Worm (Caenorhabditis elegans) whole organism, young adult: ENCODE data around the gene ceh-28.

Source experiments
- B0035.1 ChIP-seq: sonication (generic microtip); optimal IDR thresholded peaks from 2 replicates; lab custom pipeline; 2016; ENCODE audit warnings: missing genetic modification characterization, mild to moderate bottlenecking, missing compliant biosample characterization, missing genotype, missing genetic modification reagents
- T26A5.8 ChIP-seq: sonication (generic microtip); optimal IDR thresholded peaks from 2 replicates; lab custom pipeline; 2016; ENCODE audit warnings: missing genetic modification characterization, missing compliant biosample characterization
- Y95B8A.8 ChIP-seq: fragments of 200-800 bp; sonication (Bioruptor generic); IDR thresholded peaks from 2 replicates; pipeline ENCODE4 v1.3.6; 2022; ENCODE audit warnings: missing genetic modification reagents, missing genetic modification characterization, missing compliant biosample characterization
- ceh-27 ChIP-seq: fragments of 200-800 bp; sonication (Bioruptor generic); optimal IDR thresholded peaks from 2 replicates; lab custom pipeline; 2018; ENCODE audit warnings: mild to moderate bottlenecking, missing genetic modification characterization, moderate library complexity, missing compliant biosample characterization
- dpl-1 ChIP-seq: fragments of 150-350 bp; optimal IDR thresholded peaks from 2 replicates; lab custom pipeline; 2014; ENCODE audit warnings: missing biosample characterization, missing genetic modification reagents, missing genetic modification characterization
- hsf-1 ChIP-seq: fragments of 200-800 bp; sonication (Bioruptor generic); IDR thresholded peaks from 2 replicates; pipeline ENCODE4 v1.3.6; 2022; ENCODE audit warnings: missing genetic modification reagents, missing genetic modification characterization, missing compliant biosample characterization
- lir-1 ChIP-seq: fragments of 200-800 bp; sonication (Bioruptor generic); conservative IDR thresholded peaks from 2 replicates; pipeline ENCODE4 v1.3.6; 2022; ENCODE audit warnings: missing genetic modification reagents, missing genetic modification characterization, missing compliant biosample characterization
- lsl-1 ChIP-seq: fragments of 200-800 bp; sonication (Bioruptor generic); optimal IDR thresholded peaks from 2 replicates; lab custom pipeline; 2018; ENCODE audit warnings: mild to moderate bottlenecking, missing genetic modification characterization, moderate library complexity, missing compliant biosample characterization
- rpc-1 ChIP-seq, 2 experiments: fragments of 150-350 bp in 1 of 2; sonication (generic microtip) in 1 of 2; optimal IDR thresholded peaks; 2 replicates each; lab custom pipeline; 2014 to 2018; ENCODE audit warnings: missing biosample characterization in 1 of 2, missing genetic modification characterization in 1 of 2, missing genetic modification reagents in 1 of 2, missing genotype in 1 of 2
- snpc-1.3 ChIP-seq: sonication (generic microtip); optimal IDR thresholded peaks from 2 replicates; lab custom pipeline; 2017; ENCODE audit warnings: missing genetic modification characterization, mild to moderate bottlenecking, missing compliant biosample characterization, antibody characterized with exemption, moderate library complexity, missing genotype, missing genetic modification reagents; ENCODE audit not compliant: insufficient read depth
- tbp1 ChIP-seq: fragments of 200-800 bp; sonication (Bioruptor generic); optimal IDR thresholded peaks from 2 replicates; lab custom pipeline; 2018; ENCODE audit warnings: mild to moderate bottlenecking, missing genetic modification characterization, missing compliant biosample characterization
- ztf-25 ChIP-seq: fragments of 200-800 bp; sonication (Bioruptor generic); IDR thresholded peaks from 2 replicates; pipeline ENCODE4 v1.3.6; 2022; ENCODE audit warnings: missing genetic modification reagents, missing genetic modification characterization, missing compliant biosample characterization

DNA sequence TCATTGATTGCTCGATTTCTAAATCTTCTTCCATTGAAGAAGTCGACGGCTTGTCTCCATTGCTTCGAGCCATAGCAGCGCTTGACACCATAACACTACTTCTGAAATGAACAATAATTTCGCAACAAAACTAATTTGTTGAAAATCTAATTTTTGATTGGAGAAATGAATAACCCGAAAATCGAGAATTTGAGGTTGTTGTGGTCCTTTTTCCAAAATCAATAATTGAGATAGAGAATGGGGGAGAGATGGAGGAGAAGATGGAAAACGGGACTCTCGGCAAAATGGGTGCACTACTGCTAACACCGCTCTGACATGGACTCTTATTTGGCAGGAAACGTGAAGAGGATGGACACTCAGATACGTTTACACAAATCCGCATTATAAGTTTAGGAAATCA, 47.7 kb downstream of the ceh-28 start, which contains the start of gene snx-17:
- TF ChIP-seq lsl-1 (no peak), ztf-25 (no peak), B0035.1 (tag; lab: Kevin White, UChicago) (no peak), T26A5.8 (tag; lab: Kevin White, UChicago) (no peak), hsf-1 (GFP tag; lab: Robert Waterston, UW) (no peak), rpc-1 (optimal IDR thresholded peaks at IDR 0.05; lab: Kevin White, UChicago) (no peak), rpc-1 (tag; optimal IDR thresholded peaks at IDR 0.05; lab: Kevin White, UChicago) (no peak), ceh-27 (GFP tag; lab: Kevin White, UChicago) (no peak), Y95B8A.8 (GFP tag; lab: Robert Waterston, UW) (no peak), dpl-1 (GFP tag; lab: Kevin White, UChicago) (no peak), snpc-1.3 (tag; lab: Kevin White, UChicago) (no peak), lir-1 (GFP tag; lab: Robert Waterston, UW) (no peak), tbp1 (GFP tag; lab: Kevin White, UChicago) (no peak)
